Worm (Caenorhabditis elegans) whole organism, L4/young adult: ENCODE results near the gene spc-2.

ENCODE experiments used
- W03F9.2 ChIP-seq: fragments of 150-350 bp; optimal IDR thresholded peaks from 2 replicates; lab custom pipeline; 2014; ENCODE audit warnings: missing biosample characterization, missing genetic modification characterization
- dao-5 ChIP-seq: sonication (generic microtip); optimal IDR thresholded peaks from 2 replicates; lab custom pipeline; 2016; ENCODE audit warnings: missing genotype, missing genetic modification characterization, moderate library complexity, missing compliant biosample characterization
- him-1 ChIP-seq: sonication (generic microtip); optimal IDR thresholded peaks from 2 replicates; lab custom pipeline; 2016; ENCODE audit warnings: missing genotype, missing genetic modification reagents, missing genetic modification characterization, missing compliant biosample characterization

The spc-2 gene

DNA sequence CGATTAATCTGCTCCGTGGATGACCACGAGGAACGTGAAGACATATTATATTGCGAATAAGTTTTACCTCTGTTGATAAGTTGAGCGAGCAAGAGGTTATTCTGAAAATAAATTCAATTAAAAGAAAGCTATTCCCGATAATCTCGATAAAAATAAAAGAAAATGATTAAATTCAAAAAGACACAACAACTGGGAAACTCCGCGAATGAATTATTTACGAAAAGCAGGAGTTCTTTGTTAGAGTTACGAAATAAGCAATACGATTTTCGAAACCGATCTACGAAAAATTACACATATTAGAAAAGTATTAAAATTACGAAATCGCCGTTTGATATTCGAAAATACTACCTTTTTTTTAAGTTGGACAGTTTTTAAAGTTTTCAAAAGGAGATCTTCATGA, 18.4 kb upstream of the spc-2 start, which contains the start of gene bath-42:
Gene bath-42 (minus strand): TSS at position 101 of the 400 bp plus-strand sequence.
- TF ChIP-seq him-1 (tag; lab: Kevin White, UChicago) (no peak), dao-5 (tag; lab: Kevin White, UChicago) (no peak), W03F9.2 (no peak)

DNA sequence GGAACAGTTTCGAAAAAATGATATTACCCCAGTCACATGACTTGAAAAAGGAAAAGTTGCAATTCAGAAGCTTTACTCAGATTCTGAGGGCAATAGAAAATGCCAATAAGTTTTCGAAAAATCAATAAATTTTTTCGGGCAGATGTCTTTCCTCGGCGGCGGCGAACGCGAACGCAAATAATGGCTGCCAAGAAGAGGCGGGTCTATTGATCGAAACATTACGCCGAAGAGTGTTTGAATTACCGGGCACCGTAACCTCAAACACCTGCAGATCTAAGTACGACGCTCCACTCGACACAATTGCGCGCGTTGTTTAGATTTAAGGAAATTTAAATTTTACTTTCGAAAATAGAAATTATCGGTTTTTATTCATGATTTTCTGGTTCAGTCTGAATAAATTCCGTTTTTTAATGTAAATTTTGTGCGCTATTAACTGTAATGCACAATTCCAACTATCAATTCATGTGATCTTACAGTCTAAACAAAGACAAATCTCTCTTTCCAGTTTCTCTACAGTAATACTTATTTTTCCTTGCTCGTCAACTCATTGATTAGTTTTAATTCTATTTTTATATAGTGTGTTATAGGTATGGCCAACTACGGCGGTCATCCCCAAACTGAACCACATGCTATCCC, 17.8 kb upstream of the spc-2 start, which contains the start of gene prp-8:
Gene prp-8 (plus strand): TSS at position 586 of the 636 bp plus-strand sequence.
- TF ChIP-seq him-1 (tag; lab: Kevin White, UChicago) (peak; percentile 45), dao-5 (tag; lab: Kevin White, UChicago) (no peak), W03F9.2 (peak; percentile 92)

DNA sequence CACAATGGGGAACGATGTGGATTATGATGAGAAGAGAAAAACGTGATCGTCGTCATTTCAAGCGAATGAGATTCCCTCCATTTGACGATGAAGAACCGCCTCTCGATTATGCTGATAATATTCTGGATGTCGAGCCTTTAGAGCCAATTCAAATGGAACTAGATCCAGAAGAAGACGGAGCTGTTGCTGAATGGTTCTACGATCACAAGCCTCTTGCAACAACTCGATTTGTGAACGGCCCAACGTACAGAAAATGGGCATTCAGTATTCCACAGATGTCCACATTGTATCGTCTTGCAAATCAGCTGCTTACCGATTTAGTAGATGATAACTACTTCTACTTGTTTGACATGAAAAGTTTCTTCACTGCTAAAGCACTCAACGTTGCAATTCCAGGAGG, 16.9 kb upstream of the spc-2 start:
- no peak for TF ChIP-seq W03F9.2
- no peak for TF ChIP-seq him-1 (tag; lab: Kevin White, UChicago)
- no peak for TF ChIP-seq dao-5 (tag; lab: Kevin White, UChicago)

DNA sequence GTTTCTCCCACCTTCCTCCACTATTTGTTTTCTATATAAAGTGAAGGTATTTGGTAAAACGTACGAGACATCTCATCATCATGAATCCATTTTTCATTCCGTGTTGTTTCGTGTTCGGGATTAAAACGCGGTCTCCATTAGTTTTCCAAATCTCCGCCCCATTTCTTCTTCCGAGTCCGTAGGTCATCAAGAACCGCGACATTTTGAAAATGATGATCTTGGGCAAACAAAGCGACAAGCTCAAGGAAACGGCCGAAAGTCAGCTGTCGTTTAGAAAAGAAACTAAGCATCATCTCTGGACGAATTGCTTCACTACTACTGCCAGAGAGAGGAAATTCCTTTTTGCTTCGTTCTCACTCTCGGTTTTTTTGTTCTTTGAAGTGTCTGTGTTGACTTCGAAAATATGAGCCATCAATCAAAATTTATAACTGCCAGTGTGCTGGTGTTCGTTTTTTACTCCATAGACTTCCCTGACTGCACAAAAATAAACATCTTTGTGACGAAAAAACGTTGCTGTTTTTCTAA, 9.0 kb upstream of the spc-2 start:
- TF ChIP-seq dao-5 (tag; lab: Kevin White, UChicago), result no peak

DNA sequence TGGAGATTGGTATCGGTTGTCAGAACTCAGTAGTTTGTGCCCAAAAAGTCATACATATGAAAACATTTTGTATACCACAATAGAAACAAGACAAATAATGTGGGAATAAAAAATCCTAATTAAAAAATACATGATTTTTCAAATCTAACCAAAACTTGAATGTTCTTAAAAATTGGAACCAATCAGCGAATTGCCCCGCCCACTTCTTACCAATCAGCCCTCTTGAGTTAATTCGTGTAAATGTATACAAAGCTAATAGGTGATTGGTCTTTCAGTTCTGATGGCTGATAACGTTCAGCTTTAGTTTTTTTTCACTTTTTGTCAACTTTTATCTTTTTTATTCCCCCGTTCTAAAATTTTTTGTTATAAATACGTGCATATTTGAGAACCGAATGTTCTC, 6.4 kb upstream of the spc-2 start:
- no peak for TF ChIP-seq dao-5 (tag; lab: Kevin White, UChicago)
- no peak for TF ChIP-seq him-1 (tag; lab: Kevin White, UChicago)
- TF ChIP-seq W03F9.2, result no peak

DNA sequence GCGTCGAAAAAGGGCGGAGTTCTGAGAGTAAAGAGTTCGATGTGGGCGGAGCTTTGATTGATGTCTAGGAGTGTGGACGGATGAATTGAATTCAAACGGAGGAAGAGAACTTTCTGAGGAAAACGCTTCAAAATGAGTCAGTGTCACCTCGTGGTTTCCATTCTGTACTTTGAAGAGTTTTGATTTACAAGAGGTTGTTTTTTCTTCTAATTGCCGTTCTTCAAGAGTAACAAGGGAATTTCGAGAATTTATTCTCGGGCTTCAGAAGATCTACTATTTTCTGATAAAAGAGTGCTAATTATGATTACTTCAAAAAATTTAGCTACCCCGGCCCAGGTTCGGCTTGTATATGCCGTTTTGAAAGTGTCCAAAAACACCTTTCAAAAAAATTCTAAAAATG, 5.4 kb upstream of the spc-2 start, which contains the start of gene C50C3.12:
Gene C50C3.12 (plus strand): TSS at position 301 of the 400 bp plus-strand sequence.
- TF ChIP-seq dao-5 (tag; lab: Kevin White, UChicago) (no peak), W03F9.2 (no peak), him-1 (tag; lab: Kevin White, UChicago) (no peak)

DNA sequence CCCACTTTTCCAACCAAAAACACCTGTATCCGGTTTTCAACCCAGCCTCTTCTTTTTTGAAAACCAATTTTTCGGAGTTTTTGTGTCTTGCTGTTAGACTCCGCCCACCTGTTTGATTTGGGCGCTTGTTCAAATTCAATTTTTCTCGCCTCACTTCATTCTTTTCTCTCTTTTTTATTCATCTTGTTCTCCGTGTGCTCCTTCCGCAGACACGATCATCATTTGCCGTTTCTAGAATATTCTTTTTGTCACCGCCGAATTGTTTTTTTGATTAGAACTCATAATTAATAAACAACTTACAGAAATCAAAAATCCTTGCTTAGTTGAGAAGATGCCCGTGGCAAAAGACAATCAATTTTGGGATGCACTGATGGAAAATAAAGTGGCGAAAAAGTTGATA, 2.8 kb upstream of the spc-2 start, which contains the start of gene C50C3.5:
Gene C50C3.5 (plus strand): TSS at position 301 of the 400 bp plus-strand sequence.
- TF ChIP-seq him-1 (tag; lab: Kevin White, UChicago) (no peak), dao-5 (tag; lab: Kevin White, UChicago) (no peak), W03F9.2 (no peak)

DNA sequence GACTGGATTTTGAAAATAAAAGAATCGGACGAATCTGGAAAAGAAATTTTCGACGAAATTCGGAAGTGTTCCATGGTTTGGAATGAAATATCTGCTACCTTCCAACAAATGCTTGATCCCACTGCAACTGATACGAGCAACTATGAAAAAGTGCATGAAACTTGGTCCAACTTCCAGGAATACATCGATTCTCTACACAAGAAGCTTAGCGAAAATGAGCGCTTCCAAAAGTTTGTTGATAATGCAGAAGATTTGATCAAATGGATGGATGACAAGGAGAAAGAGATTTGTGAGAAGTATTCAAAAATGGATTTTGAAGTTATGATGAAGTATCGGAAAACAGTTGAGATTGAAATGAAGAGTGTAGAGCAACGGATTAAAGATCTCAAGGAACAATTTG, 892 bp downstream of the spc-2 start:
- TF ChIP-seq W03F9.2 (no peak), him-1 (tag; lab: Kevin White, UChicago) (no peak), dao-5 (tag; lab: Kevin White, UChicago) (no peak)

DNA sequence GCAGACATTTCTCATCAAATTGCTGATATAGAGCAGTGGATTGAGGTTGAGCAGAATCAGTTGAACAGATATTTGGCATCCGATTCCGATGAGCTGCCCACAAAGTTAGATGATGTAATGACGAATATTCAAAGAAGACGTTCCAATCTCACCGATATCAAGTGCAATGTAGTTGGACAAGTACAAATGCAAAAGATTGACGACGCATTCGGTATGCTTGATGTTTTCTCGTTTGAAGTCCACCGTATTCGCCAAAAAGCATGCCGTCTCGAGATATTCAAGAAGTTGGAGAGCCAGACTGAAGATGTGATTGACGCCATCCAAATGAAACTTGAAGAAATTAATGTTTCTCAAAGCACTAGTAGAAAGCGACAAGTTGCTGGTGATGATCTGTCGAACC, 3.4 kb downstream of the spc-2 start:
- no peak for TF ChIP-seq W03F9.2
- no peak for TF ChIP-seq dao-5 (tag; lab: Kevin White, UChicago)
- TF ChIP-seq him-1 (tag; lab: Kevin White, UChicago), result no peak

DNA sequence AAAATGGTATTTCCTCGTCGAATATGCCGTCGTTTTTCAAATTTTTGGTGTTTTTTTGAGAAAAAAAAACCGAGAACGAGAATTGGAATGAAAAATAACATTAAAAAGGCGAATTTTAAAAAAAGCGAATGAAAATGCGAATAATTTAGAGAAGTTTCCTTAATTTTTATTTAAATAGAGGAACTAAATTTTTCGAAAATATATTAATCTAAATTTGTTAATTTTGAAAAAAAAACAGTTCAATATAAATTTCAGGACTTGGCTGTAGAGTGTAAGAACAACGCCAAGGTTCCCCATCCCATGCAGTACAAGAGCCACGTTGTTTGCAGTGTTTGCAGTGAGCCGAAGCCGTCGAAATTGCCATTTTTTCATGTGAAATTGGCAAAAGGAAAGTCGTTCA, 8.8 kb downstream of the spc-2 start, which contains the start of gene C50C3.19:
Gene C50C3.19 (plus strand): TSS at position 301 of the 400 bp plus-strand sequence.
- TF ChIP-seq W03F9.2, result no peak

DNA sequence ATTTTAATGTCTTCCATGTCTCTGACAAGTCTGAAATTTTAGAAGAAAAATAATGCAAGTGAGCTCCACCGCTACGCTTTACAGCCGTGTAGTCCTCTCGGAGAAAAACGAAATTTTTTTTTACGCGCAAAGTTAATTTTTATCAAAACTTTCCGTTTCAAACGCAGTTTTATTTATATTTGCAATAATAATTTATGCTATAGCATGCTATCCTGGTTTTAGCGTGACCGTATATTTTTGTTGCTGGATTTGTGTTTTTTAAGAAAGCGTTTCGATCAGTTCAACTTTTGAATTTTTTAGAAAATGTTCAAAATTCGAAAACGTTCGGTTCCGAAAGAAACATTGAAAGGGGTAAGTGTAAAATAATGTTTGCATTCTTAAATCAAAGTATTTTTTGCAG, 10.0 kb downstream of the spc-2 start, which contains the start of gene C50C3.1:
Gene C50C3.1 (plus strand): TSS at position 301 of the 400 bp plus-strand sequence.
- TF ChIP-seq him-1 (tag; lab: Kevin White, UChicago) (no peak), W03F9.2 (no peak), dao-5 (tag; lab: Kevin White, UChicago) (no peak)

DNA sequence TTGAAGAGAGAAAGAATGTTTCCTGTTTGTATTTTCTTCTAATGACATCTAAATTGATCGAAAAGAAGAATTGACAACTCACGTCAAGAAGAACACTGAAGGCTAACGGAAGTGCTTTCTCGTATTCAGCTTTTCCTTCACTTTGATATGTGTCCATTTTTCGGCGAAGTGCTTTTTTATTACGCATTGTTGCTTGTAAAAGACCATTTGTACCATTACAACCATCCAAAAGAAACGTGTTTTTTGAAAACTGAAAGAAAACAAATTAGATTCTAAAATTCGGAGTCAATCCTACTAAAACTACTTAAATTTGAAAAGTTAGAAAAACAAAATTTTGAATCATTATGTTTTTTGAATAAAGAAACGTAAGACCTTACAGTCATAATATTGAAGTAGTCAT, 17.4 kb downstream of the spc-2 start:
- TF ChIP-seq dao-5 (tag; lab: Kevin White, UChicago) (no peak), W03F9.2 (no peak), him-1 (tag; lab: Kevin White, UChicago) (no peak)

DNA sequence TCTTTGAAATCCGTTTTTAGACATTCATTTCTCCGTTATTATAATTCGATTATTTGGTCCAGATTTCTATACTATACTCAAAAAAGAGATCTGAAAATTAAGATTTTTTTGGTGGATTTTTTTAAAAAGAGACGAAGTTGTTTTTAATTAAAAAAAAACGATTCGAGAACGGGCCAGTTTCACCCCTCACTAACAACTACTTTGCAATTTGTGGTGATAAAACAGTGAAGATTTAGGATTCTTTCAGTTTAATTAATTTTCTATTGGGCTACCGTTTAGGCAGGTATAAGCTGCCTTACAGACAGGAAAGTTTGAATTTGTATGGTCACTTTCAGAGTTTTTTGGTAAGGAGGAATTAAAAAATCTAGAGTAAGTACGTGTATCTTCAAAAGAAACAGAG, 19.4 kb downstream of the spc-2 start, which contains the start of gene unc-36:
Gene unc-36 (minus strand): TSS at position 101 of the 400 bp plus-strand sequence.
- TF ChIP-seq him-1 (tag; lab: Kevin White, UChicago), result no peak
- no peak for TF ChIP-seq dao-5 (tag; lab: Kevin White, UChicago)

DNA sequence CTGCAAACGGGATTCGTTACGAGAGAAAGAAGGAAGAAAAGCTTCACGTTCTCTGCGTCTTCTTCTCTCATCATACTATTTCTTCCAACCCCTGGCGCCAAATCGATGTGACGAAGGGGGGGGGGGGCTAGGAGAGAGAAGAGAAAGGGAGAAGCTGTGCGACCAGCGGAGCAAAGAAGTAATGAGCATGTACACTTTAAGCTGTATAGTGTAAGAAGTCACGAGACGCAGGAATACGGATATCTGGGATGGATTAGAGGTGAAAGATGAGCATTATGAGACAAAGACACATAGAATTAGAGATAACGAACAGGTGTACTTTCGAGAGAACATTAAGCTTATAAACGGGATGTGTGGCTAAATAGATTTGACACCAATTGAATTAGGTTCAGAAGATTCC, 20.1 kb downstream of the spc-2 start:
- TF ChIP-seq dao-5 (tag; lab: Kevin White, UChicago) (no peak), W03F9.2 (peak; percentile 25), him-1 (tag; lab: Kevin White, UChicago) (peak; percentile 42)

DNA sequence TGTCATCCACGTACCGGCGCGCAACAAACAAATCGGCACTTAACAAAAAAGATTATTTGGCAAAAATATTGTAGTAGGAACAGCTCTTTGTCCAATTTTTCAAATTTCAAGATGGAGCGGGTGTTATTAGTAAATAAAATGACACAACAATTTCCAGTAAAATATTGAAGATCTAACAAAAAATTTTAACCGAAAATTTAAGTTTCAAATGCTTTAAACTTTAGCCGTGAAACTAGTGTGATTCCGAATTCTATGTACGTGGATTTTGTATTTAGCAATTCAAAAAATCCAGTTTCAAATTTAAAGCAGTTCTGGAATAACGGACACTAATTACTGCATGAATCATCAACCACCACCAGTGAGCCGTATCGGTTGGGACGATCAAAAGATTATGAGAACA, 21.1 kb downstream of the spc-2 start, which contains the start of gene snb-5:
Gene snb-5 (plus strand): TSS at position 301 of the 400 bp plus-strand sequence.
- no peak for TF ChIP-seq dao-5 (tag; lab: Kevin White, UChicago)
- TF ChIP-seq him-1 (tag; lab: Kevin White, UChicago), result no peak
- TF ChIP-seq W03F9.2, result no peak
